Fruit fly (Drosophila melanogaster) whole organism, embryonic: ENCODE measurements around the gene CG3635.

Source experiments
- Abd-B ChIP-seq: fragments of 200-800 bp; sonication (Bioruptor generic); optimal IDR thresholded peaks from 2 replicates; lab custom pipeline; 2018; ENCODE audit warnings: missing biosample characterization, mild to moderate bottlenecking, missing genetic modification characterization, moderate library complexity
- Asciz ChIP-seq: fragments of 200-800 bp; sonication (Bioruptor generic); optimal IDR thresholded peaks from 2 replicates; lab custom pipeline; 2017; ENCODE audit warnings: missing biosample characterization, mild to moderate bottlenecking, missing genetic modification characterization, missing genetic modification reagents
- Atf3 ChIP-seq: fragments of 200-800 bp; sonication (Bioruptor generic); optimal IDR thresholded peaks from 3 replicates; lab custom pipeline; 2016; ENCODE audit warnings: missing biosample characterization, missing genetic modification characterization
- B-H1 ChIP-seq: fragments of 200-800 bp; sonication (Bioruptor generic); IDR thresholded peaks from 3 replicates; pipeline ENCODE4 v1.3.6; 2022; ENCODE audit warnings: missing biosample characterization, missing genetic modification characterization
- CG10959 ChIP-seq: fragments of 200-800 bp; sonication (Bioruptor generic); IDR thresholded peaks from 2 replicates; pipeline ENCODE4 v1.3.6; 2022; ENCODE audit warnings: missing biosample characterization, missing genetic modification characterization
- CG12299 ChIP-seq: fragments of 200-800 bp; sonication (Bioruptor generic); optimal IDR thresholded peaks from 2 replicates; lab custom pipeline; 2018; ENCODE audit warnings: missing biosample characterization, mild to moderate bottlenecking, missing genetic modification characterization
- CG13123 ChIP-seq: fragments of 200-800 bp; sonication (Bioruptor generic); optimal IDR thresholded peaks from 2 replicates; lab custom pipeline; 2016; ENCODE audit warnings: missing biosample characterization, missing genetic modification characterization
- CG13287 ChIP-seq: fragments of 200-800 bp; sonication (Bioruptor generic); IDR thresholded peaks from 2 replicates; pipeline ENCODE4 v1.3.6; 2022; ENCODE audit warnings: missing biosample characterization, missing genetic modification characterization; ENCODE audit not compliant: partially characterized antibody
- CG15011 ChIP-seq: fragments of 200-800 bp; sonication (Bioruptor generic); optimal IDR thresholded peaks from 3 replicates; lab custom pipeline; 2018; ENCODE audit warnings: missing biosample characterization, mild to moderate bottlenecking, missing genetic modification characterization
- CG15479 ChIP-seq: fragments of 200-800 bp; sonication (Bioruptor generic); optimal IDR thresholded peaks from 3 replicates; lab custom pipeline; 2019; ENCODE audit warnings: missing biosample characterization, mild to moderate bottlenecking, missing genetic modification characterization, moderate library complexity
- CG15514 ChIP-seq: fragments of 200-800 bp; sonication (Bioruptor generic); optimal IDR thresholded peaks from 3 replicates; lab custom pipeline; 2017; ENCODE audit warnings: missing biosample characterization, missing genetic modification characterization, mild to moderate bottlenecking, moderate library complexity, missing genetic modification reagents
- CG17568 ChIP-seq: fragments of 200-800 bp; sonication (Bioruptor generic); optimal IDR thresholded peaks from 2 replicates; lab custom pipeline; 2018; ENCODE audit warnings: missing biosample characterization, mild to moderate bottlenecking, missing genetic modification characterization, moderate library complexity
- CG17802 ChIP-seq: fragments of 200-800 bp; sonication (Bioruptor generic); optimal IDR thresholded peaks from 2 replicates; lab custom pipeline; 2018; ENCODE audit warnings: missing biosample characterization, mild to moderate bottlenecking, missing genetic modification characterization, moderate library complexity
- CG2129 ChIP-seq: fragments of 200-800 bp; sonication (Bioruptor generic); IDR thresholded peaks from 2 replicates; pipeline ENCODE4 v1.3.6; 2022; ENCODE audit warnings: missing biosample characterization, missing genetic modification characterization; ENCODE audit not compliant: partially characterized antibody
- CG2199 ChIP-seq: fragments of 200-800 bp; sonication (Bioruptor generic); IDR thresholded peaks from 3 replicates; pipeline ENCODE4 v1.3.6; 2022; ENCODE audit warnings: missing biosample characterization, missing genetic modification characterization
- CG30020 ChIP-seq: fragments of 200-800 bp; optimal IDR thresholded peaks from 2 replicates; lab custom pipeline; 2019; ENCODE audit warnings: missing biosample characterization, mild to moderate bottlenecking, missing genetic modification characterization, moderate library complexity
- CG7786 ChIP-seq: fragments of 200-800 bp; sonication (Bioruptor generic); optimal IDR thresholded peaks from 2 replicates; lab custom pipeline; 2016; ENCODE audit warnings: missing biosample characterization, missing genetic modification characterization
- CG7963 ChIP-seq: fragments of 200-800 bp; sonication (Bioruptor generic); IDR thresholded peaks from 3 replicates; pipeline ENCODE4 v1.3.6; 2022; ENCODE audit warnings: missing biosample characterization, missing genetic modification characterization; ENCODE audit not compliant: partially characterized antibody
- CG8765 ChIP-seq: fragments of 200-800 bp; sonication (Bioruptor generic); IDR thresholded peaks from 2 replicates; pipeline ENCODE4 v1.3.6; 2022; ENCODE audit warnings: missing biosample characterization, missing genetic modification characterization
- CG9437 ChIP-seq: fragments of 200-800 bp; sonication (Bioruptor generic); optimal IDR thresholded peaks from 2 replicates; lab custom pipeline; 2018; ENCODE audit warnings: missing biosample characterization, mild to moderate bottlenecking, missing genetic modification characterization
- CG9609 ChIP-seq: fragments of 200-800 bp; sonication (Bioruptor generic); optimal IDR thresholded peaks from 3 replicates; lab custom pipeline; 2016; ENCODE audit warnings: missing biosample characterization, missing genetic modification characterization
- CG9797 ChIP-seq: fragments of 200-800 bp; sonication (Bioruptor generic); optimal IDR thresholded peaks from 3 replicates; lab custom pipeline; 2018; ENCODE audit warnings: missing biosample characterization, mild to moderate bottlenecking, missing genetic modification characterization
- CkIIα-i1 ChIP-seq: fragments of 200-800 bp; sonication (Bioruptor generic); IDR thresholded peaks from 2 replicates; pipeline ENCODE4 v1.3.6; 2022; ENCODE audit warnings: missing biosample characterization, missing genetic modification characterization
- Dfd ChIP-seq, 2 experiments: fragments of >200 bp; optimal IDR thresholded peaks; 2 replicates each; lab custom pipeline; 2017; ENCODE audit warnings: missing biosample characterization in 2 of 2, missing genetic modification characterization in 2 of 2
- Fer1 ChIP-seq: fragments of 200-800 bp; sonication (Bioruptor generic); optimal IDR thresholded peaks from 2 replicates; lab custom pipeline; 2017; ENCODE audit warnings: missing biosample characterization, mild to moderate bottlenecking, missing genetic modification characterization
- HLH4C ChIP-seq: fragments of 200-800 bp; sonication (Bioruptor generic); IDR thresholded peaks from 3 replicates; pipeline ENCODE4 v1.3.6; 2022; ENCODE audit warnings: missing biosample characterization, missing genetic modification characterization; ENCODE audit not compliant: partially characterized antibody
- Max ChIP-seq: fragments of 200-800 bp; sonication (Bioruptor generic); optimal IDR thresholded peaks from 2 replicates; lab custom pipeline; 2016; ENCODE audit warnings: missing biosample characterization, mild to moderate bottlenecking, missing genetic modification characterization
- Nf-YC ChIP-seq: fragments of 200-800 bp; optimal IDR thresholded peaks from 3 replicates; lab custom pipeline; 2019; ENCODE audit warnings: missing biosample characterization, mild to moderate bottlenecking, missing genetic modification characterization, moderate library complexity
- PHDP ChIP-seq: fragments of 200-800 bp; sonication (Bioruptor generic); optimal IDR thresholded peaks from 3 replicates; lab custom pipeline; 2018; ENCODE audit warnings: missing biosample characterization, mild to moderate bottlenecking, missing genetic modification characterization, moderate library complexity
- Stat92E ChIP-seq, 3 experiments: fragments of >200 bp in 2 of 3; fragments of 200-800 bp in 1 of 3; sonication (Bioruptor generic) in 1 of 3; optimal IDR thresholded peaks; 2 replicates each; lab custom pipeline; 2017 to 2019; ENCODE audit warnings: missing biosample characterization in 3 of 3, missing genetic modification characterization in 3 of 3, mild to moderate bottlenecking in 1 of 3, moderate library complexity in 1 of 3
- YL-1 ChIP-seq: fragments of 200-800 bp; sonication (Bioruptor generic); optimal IDR thresholded peaks from 3 replicates; lab custom pipeline; 2017; ENCODE audit warnings: missing biosample characterization, mild to moderate bottlenecking, missing genetic modification characterization
- ac ChIP-seq: fragments of 200-800 bp; sonication (Bioruptor generic); optimal IDR thresholded peaks from 3 replicates; lab custom pipeline; 2017; ENCODE audit warnings: missing biosample characterization, mild to moderate bottlenecking, missing genetic modification characterization
- aop ChIP-seq: fragments of 200-800 bp; sonication (Bioruptor generic); IDR thresholded peaks from 2 replicates; pipeline ENCODE4 v1.3.6; 2022; ENCODE audit warnings: missing biosample characterization, missing genetic modification characterization
- br ChIP-seq: fragments of >200 bp; optimal IDR thresholded peaks from 2 replicates; lab custom pipeline; 2017
- cato ChIP-seq: fragments of 200-800 bp; sonication (Bioruptor generic); optimal IDR thresholded peaks from 2 replicates; lab custom pipeline; 2016; ENCODE audit warnings: missing biosample characterization, missing genetic modification characterization, borderline replicate concordance
- cg ChIP-seq: fragments of 200-800 bp; sonication (Bioruptor generic); optimal IDR thresholded peaks from 3 replicates; lab custom pipeline; 2019; ENCODE audit warnings: missing biosample characterization, mild to moderate bottlenecking, missing genetic modification characterization, moderate library complexity
- corto ChIP-seq: fragments of 200-800 bp; sonication (Bioruptor generic); optimal IDR thresholded peaks from 2 replicates; lab custom pipeline; 2016; ENCODE audit warnings: missing biosample characterization, mild to moderate bottlenecking, missing genetic modification characterization, moderate library complexity
- dm ChIP-seq: fragments of 200-800 bp; sonication (Bioruptor generic); optimal IDR thresholded peaks from 3 replicates; lab custom pipeline; 2016; ENCODE audit warnings: missing biosample characterization, missing genetic modification characterization
- en ChIP-seq: fragments of 200-800 bp; sonication (Bioruptor generic); optimal IDR thresholded peaks from 2 replicates; lab custom pipeline; 2016; ENCODE audit warnings: missing biosample characterization, missing genetic modification characterization
- eve ChIP-seq, 2 experiments: fragments of >200 bp; optimal IDR thresholded peaks; 2 replicates each; lab custom pipeline; 2017; ENCODE audit warnings: missing biosample characterization in 2 of 2, missing genetic modification characterization in 2 of 2
- fu2 ChIP-seq: fragments of 200-800 bp; sonication (Bioruptor generic); optimal IDR thresholded peaks from 2 replicates; lab custom pipeline; 2016; ENCODE audit warnings: missing biosample characterization, missing genetic modification characterization
- gfzf ChIP-seq: fragments of 200-800 bp; sonication (Bioruptor generic); optimal IDR thresholded peaks from 2 replicates; lab custom pipeline; 2016; ENCODE audit warnings: missing biosample characterization, mild to moderate bottlenecking, missing genetic modification characterization, moderate library complexity
- hth ChIP-seq: fragments of >200 bp; optimal IDR thresholded peaks from 2 replicates; lab custom pipeline; 2017; ENCODE audit warnings: inconsistent platforms
- knrl ChIP-seq: fragments of 200-800 bp; sonication (Bioruptor generic); IDR thresholded peaks from 3 replicates; pipeline ENCODE4 v1.3.6; 2022; ENCODE audit warnings: missing biosample characterization, missing genetic modification characterization; ENCODE audit not compliant: partially characterized antibody
- org-1 ChIP-seq: fragments of 200-800 bp; sonication (Bioruptor generic); optimal IDR thresholded peaks from 2 replicates; lab custom pipeline; 2017; ENCODE audit warnings: missing biosample characterization, missing genetic modification characterization
- peb ChIP-seq: fragments of 200-800 bp; sonication (Bioruptor generic); IDR thresholded peaks from 2 replicates; pipeline ENCODE4 v1.3.6; 2022; ENCODE audit warnings: missing biosample characterization, missing genetic modification characterization
- pros ChIP-seq: fragments of 200-800 bp; sonication (Bioruptor generic); optimal IDR thresholded peaks from 3 replicates; lab custom pipeline; 2019; ENCODE audit warnings: missing biosample characterization, mild to moderate bottlenecking, missing genetic modification characterization, moderate library complexity
- row ChIP-seq: fragments of 200-800 bp; sonication (Bioruptor generic); IDR thresholded peaks from 3 replicates; pipeline ENCODE4 v1.3.6; 2022; ENCODE audit warnings: missing biosample characterization, missing genetic modification characterization
- twi ChIP-seq: fragments of 200-800 bp; optimal IDR thresholded peaks from 2 replicates; lab custom pipeline; 2019; ENCODE audit warnings: missing biosample characterization, mild to moderate bottlenecking, missing genetic modification characterization, moderate library complexity
- wek ChIP-seq: fragments of 200-800 bp; sonication (Bioruptor generic); optimal IDR thresholded peaks from 3 replicates; lab custom pipeline; 2018; ENCODE audit warnings: missing biosample characterization, mild to moderate bottlenecking, missing genetic modification characterization, moderate library complexity
- zen ChIP-seq: fragments of 200-800 bp; sonication (Bioruptor generic); optimal IDR thresholded peaks from 3 replicates; lab custom pipeline; 2018; ENCODE audit warnings: missing biosample characterization, mild to moderate bottlenecking, missing genetic modification characterization, moderate library complexity

Gene CG3635

dm6 chr2L:22131171-22131675 is 44.0 kb upstream of the CG3635 start, which contains the start of gene CG42748 (continued):
- TF ChIP-seq CkIIα-i1 (GFP tag; lab: Robert Waterston, UW) (no peak), zen (tag; lab: Kevin White, UChicago) (peak; percentile 12), CG9437 (GFP tag; lab: Kevin White, UChicago) (no peak), CG8765 (no peak), twi (tag; lab: Kevin White, UChicago) (no peak), Nf-YC (tag; lab: Kevin White, UChicago) (no peak), en (GFP tag; lab: Kevin White, UChicago) (no peak), CG9797 (GFP tag; lab: Kevin White, UChicago) (no peak), cato (GFP tag; lab: Kevin White, UChicago) (no peak), Dfd (GFP tag; optimal IDR thresholded peaks at IDR 0.05; lab: Kevin White, UChicago) (no peak), hth (lab: Kevin White, UChicago) (no peak), CG15514 (GFP tag; lab: Kevin White, UChicago) (peak; percentile 34), corto (GFP tag; lab: Kevin White, UChicago) (no peak), Stat92E (GFP tag; optimal IDR thresholded peaks at IDR 0.05; lab: Kevin White, UChicago) (no peak), Abd-B (GFP tag; lab: Kevin White, UChicago) (no peak), CG9609 (GFP tag; lab: Kevin White, UChicago) (no peak), YL-1 (GFP tag; lab: Kevin White, UChicago) (no peak), CG2199 (GFP tag; lab: Robert Waterston, UW) (peak; percentile 34; the same call in 1 of the 3 replicates), Max (GFP tag; lab: Kevin White, UChicago) (no peak), HLH4C (GFP tag; lab: Robert Waterston, UW) (no peak; the same call in 1 of the 3 replicates), CG17568 (GFP tag; lab: Kevin White, UChicago) (no peak), gfzf (GFP tag; lab: Kevin White, UChicago) (peak; percentile 28), CG13123 (GFP tag; lab: Kevin White, UChicago) (no peak), PHDP (no peak), Fer1 (GFP tag; lab: Kevin White, UChicago) (peak; percentile 9), CG12299 (tag; lab: Kevin White, UChicago) (no peak), CG2129 (GFP tag; lab: Robert Waterston, UW) (no peak), aop (GFP tag; lab: Robert Waterston, UW) (no peak), fu2 (GFP tag; lab: Kevin White, UChicago) (no peak), br (lab: Kevin White, UChicago) (no peak), CG17802 (peak; percentile 94), dm (GFP tag; lab: Kevin White, UChicago) (no peak), CG7963 (GFP tag; lab: Robert Waterston, UW) (no peak), B-H1 (GFP tag; lab: Robert Waterston, UW) (no peak), row (GFP tag; lab: Robert Waterston, UW) (peak; percentile 74), knrl (no peak), Atf3 (GFP tag; lab: Kevin White, UChicago) (no peak), CG7786 (GFP tag; lab: Kevin White, UChicago) (no peak), CG13287 (GFP tag; lab: Robert Waterston, UW) (no peak), peb (GFP tag; lab: Robert Waterston, UW) (no peak), CG30020 (peak; percentile 96), Asciz (GFP tag; lab: Kevin White, UChicago) (no peak), cg (GFP tag; lab: Kevin White, UChicago) (no peak), CG15479 (GFP tag; lab: Kevin White, UChicago) (peak; percentile 45), ac (GFP tag; lab: Kevin White, UChicago) (no peak), CG10959 (GFP tag; lab: Robert Waterston, UW) (no peak), pros (peak; percentile 19), wek (GFP tag; lab: Kevin White, UChicago) (peak; percentile 93), eve (GFP tag; optimal IDR thresholded peaks at IDR 0.05; lab: Kevin White, UChicago) (no peak), org-1 (GFP tag; lab: Kevin White, UChicago) (no peak), CG15011 (GFP tag; lab: Kevin White, UChicago) (no peak)
